Worm (Caenorhabditis elegans) whole organism, L4 larva: Measurements from ENCODE around the gene C25F9.10.

Experiments
- F37D6.2 ChIP-seq: sonication (generic microtip); optimal IDR thresholded peaks from 2 replicates; lab custom pipeline; 2016; ENCODE audit warnings: mild to moderate bottlenecking, missing genetic modification characterization, missing compliant biosample characterization
- ZK546.5 ChIP-seq, 2 experiments: sonication (generic microtip); optimal IDR thresholded peaks; 2 replicates each; lab custom pipeline; 2017; ENCODE audit warnings: missing biosample characterization in 2 of 2, missing genetic modification characterization in 2 of 2
- mep-1 ChIP-seq: fragments of 150-350 bp; sonication (generic microtip); optimal IDR thresholded peaks from 3 replicates; lab custom pipeline; 2014; ENCODE audit warnings: missing biosample characterization, missing genetic modification characterization
- pqm-1 ChIP-seq: sonication (generic microtip); optimal IDR thresholded peaks from 2 replicates; lab custom pipeline; 2017; ENCODE audit warnings: missing biosample characterization, missing genetic modification characterization
- snpc-4 ChIP-seq: fragments of 150-350 bp; optimal IDR thresholded peaks from 2 replicates; lab custom pipeline; 2014; ENCODE audit warnings: missing biosample characterization, missing genetic modification characterization

ce11 chrV:19443599-19443998 is 38.1 kb downstream of the C25F9.10 start:
- TF ChIP-seq ZK546.5 (tag; optimal IDR thresholded peaks at IDR 0.05; lab: Kevin White, UChicago) (no peak), pqm-1 (tag; lab: Kevin White, UChicago) (no peak), mep-1 (tag; lab: Kevin White, UChicago) (no peak), F37D6.2 (tag; lab: Kevin White, UChicago) (no peak), snpc-4 (tag; lab: Kevin White, UChicago) (no peak)
